Fruit fly (Drosophila melanogaster) whole organism, prepupa: ENCODE data around the gene CheB38c.

Experiments used
- CG10631 ChIP-seq: fragments of 200-800 bp; sonication (Bioruptor generic); optimal IDR thresholded peaks from 2 replicates; lab custom pipeline; 2016; ENCODE audit warnings: missing biosample characterization, missing genetic modification characterization
- CG11762 ChIP-seq: fragments of 200-800 bp; sonication (Bioruptor generic); optimal IDR thresholded peaks from 3 replicates; lab custom pipeline; 2016; ENCODE audit warnings: missing biosample characterization, missing genetic modification characterization; ENCODE audit not compliant: insufficient read depth
- CG15336 ChIP-seq: fragments of 200-800 bp; sonication (Bioruptor generic); IDR thresholded peaks from 2 replicates; pipeline ENCODE4 v1.3.6; 2022; ENCODE audit warnings: missing biosample characterization, missing genetic modification characterization
- CG1621 ChIP-seq: fragments of 200-800 bp; sonication (Bioruptor generic); optimal IDR thresholded peaks from 3 replicates; lab custom pipeline; 2018; ENCODE audit warnings: missing biosample characterization, mild to moderate bottlenecking, missing genetic modification characterization
- CG16779 ChIP-seq: fragments of 200-800 bp; sonication (Bioruptor generic); optimal IDR thresholded peaks from 3 replicates; lab custom pipeline; 2017; ENCODE audit warnings: missing biosample characterization, mild to moderate bottlenecking, missing genetic modification characterization
- CG32006 ChIP-seq: fragments of 200-800 bp; sonication (Bioruptor generic); optimal IDR thresholded peaks from 3 replicates; lab custom pipeline; 2017; ENCODE audit warnings: missing biosample characterization, mild to moderate bottlenecking, missing genetic modification characterization
- CG3919 ChIP-seq: fragments of 200-800 bp; sonication (Bioruptor generic); optimal IDR thresholded peaks from 3 replicates; lab custom pipeline; 2016; ENCODE audit warnings: missing biosample characterization, missing genetic modification characterization
- CG4318 ChIP-seq: fragments of 200-800 bp; sonication (Bioruptor generic); optimal IDR thresholded peaks from 3 replicates; lab custom pipeline; 2017; ENCODE audit warnings: missing biosample characterization, mild to moderate bottlenecking, missing genetic modification characterization
- CG6163 ChIP-seq: fragments of 200-800 bp; sonication (Bioruptor generic); IDR thresholded peaks from 3 replicates; pipeline ENCODE4 v1.3.6; 2022; ENCODE audit warnings: missing biosample characterization, missing genetic modification characterization
- CG6808 ChIP-seq: fragments of 200-800 bp; sonication (Bioruptor generic); optimal IDR thresholded peaks from 3 replicates; lab custom pipeline; 2017; ENCODE audit warnings: missing biosample characterization, missing genetic modification characterization, mild to moderate bottlenecking, moderate library complexity, missing genetic modification reagents
- CG6854 ChIP-seq: fragments of 200-800 bp; sonication (Bioruptor generic); optimal IDR thresholded peaks from 2 replicates; lab custom pipeline; 2017; ENCODE audit warnings: missing biosample characterization, mild to moderate bottlenecking, missing genetic modification characterization
- CG7368 ChIP-seq: fragments of 200-800 bp; sonication (Bioruptor generic); optimal IDR thresholded peaks from 3 replicates; lab custom pipeline; 2016; ENCODE audit warnings: missing biosample characterization, missing genetic modification characterization
- CG8119 ChIP-seq: fragments of 200-800 bp; sonication (Bioruptor generic); IDR thresholded peaks from 3 replicates; pipeline ENCODE4 v1.3.6; 2022; ENCODE audit warnings: missing biosample characterization, missing genetic modification characterization
- CG8632 ChIP-seq: fragments of 200-800 bp; sonication (Bioruptor generic); optimal IDR thresholded peaks from 3 replicates; lab custom pipeline; 2016; ENCODE audit warnings: missing biosample characterization, missing genetic modification characterization
- CG9139 ChIP-seq: fragments of 200-800 bp; sonication (Bioruptor generic); optimal IDR thresholded peaks from 3 replicates; lab custom pipeline; 2017; ENCODE audit warnings: missing biosample characterization, mild to moderate bottlenecking, missing genetic modification characterization
- Eip75B ChIP-seq: fragments of 200-800 bp; sonication (Bioruptor generic); optimal IDR thresholded peaks from 3 replicates; lab custom pipeline; 2016; ENCODE audit warnings: missing biosample characterization, missing genetic modification characterization
- Eip78C ChIP-seq: fragments of 200-800 bp; sonication (Bioruptor generic); peaks from one replicate; lab custom pipeline; 2016; ENCODE audit warnings: missing biosample characterization, missing genetic modification characterization
- Eip93F ChIP-seq: fragments of 200-800 bp; sonication (Bioruptor generic); optimal IDR thresholded peaks from 2 replicates; lab custom pipeline; 2016; ENCODE audit warnings: missing biosample characterization, mild to moderate bottlenecking, missing genetic modification characterization
- Gug ChIP-seq: fragments of 200-800 bp; sonication (Bioruptor generic); IDR thresholded peaks from 2 replicates; pipeline ENCODE4 v1.3.6; 2022; ENCODE audit warnings: missing biosample characterization, missing genetic modification characterization
- Smox ChIP-seq: fragments of 200-800 bp; sonication (Bioruptor generic); optimal IDR thresholded peaks from 3 replicates; lab custom pipeline; 2016; ENCODE audit warnings: missing biosample characterization, missing genetic modification characterization
- Sox102F ChIP-seq: fragments of 200-800 bp; sonication (Bioruptor generic); optimal IDR thresholded peaks from 2 replicates; lab custom pipeline; 2016; ENCODE audit warnings: missing biosample characterization, mild to moderate bottlenecking, missing genetic modification characterization
- Sox14 ChIP-seq: fragments of 200-800 bp; sonication (Bioruptor generic); optimal IDR thresholded peaks from 3 replicates; lab custom pipeline; 2016; ENCODE audit warnings: missing biosample characterization, missing genetic modification characterization
- Sox15 ChIP-seq: fragments of 200-800 bp; sonication (Bioruptor generic); optimal IDR thresholded peaks from 3 replicates; lab custom pipeline; 2016; ENCODE audit warnings: missing biosample characterization, missing genetic modification characterization
- achi ChIP-seq: fragments of 200-800 bp; sonication (Bioruptor generic); optimal IDR thresholded peaks from 3 replicates; lab custom pipeline; 2016; ENCODE audit warnings: missing biosample characterization, missing genetic modification characterization
- acj6 ChIP-seq: fragments of 200-800 bp; sonication (Bioruptor generic); optimal IDR thresholded peaks from 3 replicates; lab custom pipeline; 2016; ENCODE audit warnings: missing biosample characterization, missing genetic modification characterization
- dac ChIP-seq: fragments of 200-800 bp; sonication (Bioruptor generic); optimal IDR thresholded peaks from 2 replicates; lab custom pipeline; 2017; ENCODE audit warnings: missing biosample characterization, mild to moderate bottlenecking, missing genetic modification characterization
- dsx ChIP-seq: fragments of 200-800 bp; optimal IDR thresholded peaks from 3 replicates; lab custom pipeline; 2019; ENCODE audit warnings: missing biosample characterization, mild to moderate bottlenecking, missing genetic modification characterization, moderate library complexity; ENCODE audit not compliant: poor library complexity, severe bottlenecking
- esn ChIP-seq: fragments of 200-800 bp; sonication (Bioruptor generic); optimal IDR thresholded peaks from 2 replicates; lab custom pipeline; 2016; ENCODE audit warnings: missing biosample characterization, mild to moderate bottlenecking, missing genetic modification characterization, moderate library complexity
- fd59A ChIP-seq: fragments of 200-800 bp; sonication (Bioruptor generic); optimal IDR thresholded peaks from 2 replicates; lab custom pipeline; 2017; ENCODE audit warnings: missing biosample characterization, mild to moderate bottlenecking, missing genetic modification characterization, missing genetic modification reagents
- net ChIP-seq: fragments of 200-800 bp; sonication (Bioruptor generic); optimal IDR thresholded peaks from 3 replicates; lab custom pipeline; 2016; ENCODE audit warnings: missing biosample characterization, missing genetic modification characterization
- salr ChIP-seq, 2 experiments: fragments of 200-800 bp; sonication (Bioruptor generic); optimal IDR thresholded peaks; 3 replicates each; lab custom pipeline; 2016 to 2018; ENCODE audit warnings: missing biosample characterization in 2 of 2, missing genetic modification characterization in 2 of 2, mild to moderate bottlenecking in 1 of 2
- spab ChIP-seq: fragments of 200-800 bp; sonication (Bioruptor generic); optimal IDR thresholded peaks from 2 replicates; lab custom pipeline; 2017; ENCODE audit warnings: missing biosample characterization, mild to moderate bottlenecking, missing genetic modification characterization, missing genetic modification reagents
- ss ChIP-seq, 2 experiments: fragments of 200-800 bp; sonication (Bioruptor generic); optimal IDR thresholded peaks; 2 replicates in 1 of 2; 3 replicates in 1 of 2; lab custom pipeline; 2017 to 2018; ENCODE audit warnings: mild to moderate bottlenecking in 2 of 2, missing biosample characterization in 2 of 2, missing genetic modification characterization in 2 of 2, moderate library complexity in 1 of 2
- svp ChIP-seq: fragments of 200-800 bp; sonication (Bioruptor generic); peaks from one replicate; lab custom pipeline; 2016; ENCODE audit warnings: missing biosample characterization, missing genetic modification characterization
- topi ChIP-seq: fragments of 200-800 bp; sonication (Bioruptor generic); optimal IDR thresholded peaks from 3 replicates; lab custom pipeline; 2016; ENCODE audit warnings: missing biosample characterization, missing genetic modification characterization
- vri ChIP-seq: fragments of 200-800 bp; sonication (Bioruptor generic); optimal IDR thresholded peaks from 3 replicates; lab custom pipeline; 2016; ENCODE audit warnings: missing biosample characterization, mild to moderate bottlenecking, missing genetic modification characterization

The CheB38c gene

DNA sequence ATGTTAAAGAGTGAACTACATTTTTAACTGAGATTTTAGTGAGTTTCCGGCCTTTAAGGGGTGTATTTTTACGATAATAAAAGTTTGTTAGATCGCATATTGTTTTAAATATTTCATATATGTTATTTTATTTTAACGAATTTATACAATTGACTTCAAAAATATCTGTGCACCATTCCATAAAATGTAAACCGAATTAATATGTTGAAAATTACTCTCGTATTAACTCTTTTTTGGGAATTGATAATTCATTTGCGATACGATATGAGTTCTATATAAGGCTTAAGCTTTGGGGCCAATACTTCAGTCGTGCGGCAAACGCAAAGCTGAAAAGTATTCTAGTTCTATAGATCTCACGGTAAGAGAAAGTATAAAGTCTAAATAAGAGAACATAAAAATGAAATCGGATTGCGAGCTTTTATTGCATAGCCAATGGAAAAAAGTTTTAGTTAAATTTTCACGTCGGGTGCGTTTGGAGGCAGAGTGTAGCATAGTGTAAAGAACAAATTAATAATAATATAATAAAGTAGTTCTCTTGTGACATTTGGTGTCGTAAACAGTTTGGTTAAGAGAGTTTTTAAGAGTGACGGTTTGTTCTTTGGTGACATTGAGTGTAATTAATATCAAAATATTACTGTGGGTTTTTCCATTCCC lies 3.6 kb upstream of the CheB38c start:
- TF ChIP-seq CG7368 (GFP tag; lab: Kevin White, UChicago) (no peak), CG6854 (GFP tag; lab: Kevin White, UChicago) (no peak), Eip78C (GFP tag; lab: Kevin White, UChicago) (peak; percentile 33)
- TF ChIP-seq, all 60 proteins: peak for 1

DNA sequence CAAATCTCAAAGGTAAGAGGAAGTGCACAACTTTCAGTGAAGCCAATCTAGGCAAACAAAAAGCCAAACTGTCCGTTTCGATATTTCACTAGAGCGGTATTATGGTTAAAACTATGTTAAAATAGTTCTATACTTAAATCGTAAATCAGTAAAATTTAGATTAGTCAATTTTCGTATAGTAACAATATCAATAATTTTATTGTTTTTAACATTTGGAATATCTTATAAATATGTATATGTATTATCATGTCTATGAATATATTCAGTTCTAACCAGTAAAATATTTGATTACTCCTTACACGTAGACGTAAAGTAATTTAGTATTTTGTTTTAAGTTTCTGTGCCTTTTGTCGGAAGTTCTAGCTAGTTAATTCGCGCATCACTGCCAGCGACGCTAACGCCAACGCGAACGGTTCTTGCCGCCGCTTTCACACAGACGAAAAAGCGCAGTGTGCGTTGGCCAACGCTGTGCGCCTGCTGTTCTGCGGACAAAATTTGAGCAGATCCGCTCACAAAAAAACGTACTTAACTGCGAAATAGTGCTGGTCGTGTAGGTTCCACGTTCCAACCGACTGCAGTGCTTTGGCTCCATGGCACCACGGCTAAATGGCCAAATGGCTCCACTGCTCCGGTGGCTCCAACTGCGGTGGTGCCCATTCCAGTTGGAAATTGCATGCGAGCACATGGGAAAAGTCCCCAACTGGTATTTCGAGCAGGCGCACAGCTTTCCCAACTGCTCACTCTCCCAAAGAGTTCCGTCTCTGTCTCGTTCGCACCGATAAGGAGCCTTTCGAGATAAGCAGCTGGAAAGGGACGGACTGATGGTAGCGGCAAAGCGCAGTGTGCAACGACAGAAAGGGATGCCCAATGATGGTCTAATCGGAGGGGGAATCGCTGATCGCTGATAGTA lies 2.8 kb upstream of the CheB38c start:
- TF ChIP-seq CG32006 (GFP tag; lab: Kevin White, UChicago) = peak; percentile 44
- TF ChIP-seq svp (GFP tag; lab: Kevin White, UChicago) = peak; percentile 93
- TF ChIP-seq Sox102F (GFP tag; lab: Kevin White, UChicago) = peak; percentile 54
- peak; percentile 59 for TF ChIP-seq Eip78C (GFP tag; lab: Kevin White, UChicago)
- TF ChIP-seq CG6808 (GFP tag; lab: Kevin White, UChicago) = peak; percentile 99
- TF ChIP-seq Sox14 (GFP tag; lab: Kevin White, UChicago) = peak; percentile 44
- peak; percentile 19 for TF ChIP-seq topi (GFP tag; lab: Kevin White, UChicago)
- TF ChIP-seq dsx (GFP tag; lab: Kevin White, UChicago) = peak; percentile 32
- TF ChIP-seq salr (GFP tag; optimal IDR thresholded peaks at IDR 0.05; lab: Kevin White, UChicago) = peak in 1 of 2 experiments; percentile 18
- peak; percentile 85 for TF ChIP-seq vri (GFP tag; lab: Kevin White, UChicago)
- no peak for TF ChIP-seq Smox (GFP tag; lab: Kevin White, UChicago)
- no peak for TF ChIP-seq net
- TF ChIP-seq CG8632 = no peak
- TF ChIP-seq CG9139 = peak; percentile 56
- no peak for TF ChIP-seq CG11762 (GFP tag; lab: Kevin White, UChicago)
- TF ChIP-seq acj6 = peak; percentile 22
- TF ChIP-seq Gug (GFP tag; lab: Robert Waterston, UW) = peak; percentile 28; the same call in 1 of the 2 replicates
- peak; percentile 11 for TF ChIP-seq spab (GFP tag; lab: Kevin White, UChicago)
- TF ChIP-seq CG6854 (GFP tag; lab: Kevin White, UChicago) = peak; percentile 74
- peak; percentile 90 for TF ChIP-seq CG1621
- TF ChIP-seq fd59A = peak; percentile 32
- TF ChIP-seq Eip75B (GFP tag; lab: Kevin White, UChicago) = no peak
- peak; percentile 40; the same call in 1 of the 3 replicates for TF ChIP-seq CG8119 (GFP tag; lab: Robert Waterston, UW)
- peak; percentile 2 for TF ChIP-seq CG16779 (tag; lab: Kevin White, UChicago)
- peak; percentile 89 for TF ChIP-seq Eip93F (GFP tag; lab: Kevin White, UChicago)
- TF ChIP-seq CG4318 (GFP tag; lab: Kevin White, UChicago) = peak; percentile 7
- peak; percentile 32 to 41 for TF ChIP-seq ss (GFP tag; optimal IDR thresholded peaks at IDR 0.05; lab: Kevin White, UChicago)
- TF ChIP-seq achi (GFP tag; lab: Kevin White, UChicago) = no peak
- TF ChIP-seq CG15336 (GFP tag; lab: Robert Waterston, UW) = no peak; the same call in 1 of the 2 replicates
- peak; percentile 34 for TF ChIP-seq CG10631 (GFP tag; lab: Kevin White, UChicago)
- TF ChIP-seq CG6163 (GFP tag; lab: Robert Waterston, UW) = peak; percentile 73; the same call in 2 of the 3 replicates
- peak; percentile 3 for TF ChIP-seq dac (GFP tag; lab: Kevin White, UChicago)
- TF ChIP-seq CG3919 (GFP tag; lab: Kevin White, UChicago) = peak; percentile 37
- no peak for TF ChIP-seq Sox15 (GFP tag; lab: Kevin White, UChicago)
- peak; percentile 20 for TF ChIP-seq esn (GFP tag; lab: Kevin White, UChicago)
